Fruit fly (Drosophila melanogaster) whole organism, embryonic: ENCODE measurements around the gene ph-p.

Experiments used
- Awh ChIP-seq: fragments of 200-800 bp; sonication (Bioruptor generic); IDR thresholded peaks from 2 replicates; pipeline ENCODE4, ENCODE4 v1.3.6; 2022; ENCODE audit warnings: missing biosample characterization, missing genetic modification characterization
- CG11247 ChIP-seq: fragments of 200-800 bp; sonication (Bioruptor generic); IDR thresholded peaks from 2 replicates; pipeline ENCODE4 v1.3.6; 2022; ENCODE audit warnings: missing biosample characterization, missing genetic modification characterization
- CG12942 ChIP-seq: fragments of 200-800 bp; sonication (Bioruptor generic); optimal IDR thresholded peaks from 3 replicates; lab custom pipeline; 2016; ENCODE audit warnings: missing biosample characterization, missing genetic modification characterization
- CG13424 ChIP-seq: fragments of 200-800 bp; sonication (Bioruptor generic); optimal IDR thresholded peaks from 2 replicates; lab custom pipeline; 2019; ENCODE audit warnings: missing biosample characterization, mild to moderate bottlenecking, missing genetic modification characterization, moderate library complexity
- CG14014 ChIP-seq: fragments of 200-800 bp; sonication (Bioruptor generic); IDR thresholded peaks from 2 replicates; pipeline ENCODE4 v1.3.6; 2022; ENCODE audit warnings: missing biosample characterization, missing genetic modification characterization
- CG1603 ChIP-seq: fragments of 200-800 bp; sonication (Bioruptor generic); optimal IDR thresholded peaks from 2 replicates; lab custom pipeline; 2019; ENCODE audit warnings: missing biosample characterization, mild to moderate bottlenecking, missing genetic modification characterization, moderate library complexity
- CG16815 ChIP-seq: fragments of 200-800 bp; sonication (Bioruptor generic); optimal IDR thresholded peaks from 3 replicates; lab custom pipeline; 2017; ENCODE audit warnings: missing biosample characterization, mild to moderate bottlenecking, missing genetic modification characterization
- CG17361 ChIP-seq: fragments of 200-800 bp; sonication (Bioruptor generic); IDR thresholded peaks from 3 replicates; pipeline ENCODE4 v1.3.6; 2022; ENCODE audit warnings: missing biosample characterization, missing genetic modification characterization
- CG17385 ChIP-seq: fragments of 200-800 bp; sonication (Bioruptor generic); optimal IDR thresholded peaks from 3 replicates; lab custom pipeline; 2018; ENCODE audit warnings: missing biosample characterization, mild to moderate bottlenecking, missing genetic modification characterization
- CG17568 ChIP-seq: fragments of 200-800 bp; sonication (Bioruptor generic); optimal IDR thresholded peaks from 2 replicates; lab custom pipeline; 2018; ENCODE audit warnings: missing biosample characterization, mild to moderate bottlenecking, missing genetic modification characterization, moderate library complexity
- CG34376 ChIP-seq: fragments of 200-800 bp; sonication (Bioruptor generic); optimal IDR thresholded peaks from 2 replicates; lab custom pipeline; 2018; ENCODE audit warnings: missing biosample characterization, mild to moderate bottlenecking, missing genetic modification characterization
- CG34422 ChIP-seq: fragments of 200-800 bp; sonication (Bioruptor generic); IDR thresholded peaks from 3 replicates; pipeline ENCODE4 v1.3.6; 2022; ENCODE audit warnings: missing biosample characterization, missing genetic modification characterization
- CG4617 ChIP-seq: fragments of 200-800 bp; sonication (Bioruptor generic); optimal IDR thresholded peaks from 3 replicates; lab custom pipeline; 2016; ENCODE audit warnings: missing biosample characterization, missing genetic modification characterization, borderline replicate concordance
- CG4820 ChIP-seq: fragments of 200-800 bp; sonication (Bioruptor generic); optimal IDR thresholded peaks from 3 replicates; lab custom pipeline; 2016; ENCODE audit warnings: missing biosample characterization, missing genetic modification characterization
- CG6175 ChIP-seq: fragments of 200-800 bp; sonication (Bioruptor generic); IDR thresholded peaks from 3 replicates; pipeline ENCODE4 v1.3.6; 2022; ENCODE audit warnings: missing biosample characterization, missing genetic modification characterization
- CG8281 ChIP-seq: fragments of 200-800 bp; sonication (Bioruptor generic); optimal IDR thresholded peaks from 2 replicates; lab custom pipeline; 2018; ENCODE audit warnings: missing biosample characterization, mild to moderate bottlenecking, missing genetic modification characterization, moderate library complexity
- CG9437 ChIP-seq: fragments of 200-800 bp; sonication (Bioruptor generic); optimal IDR thresholded peaks from 2 replicates; lab custom pipeline; 2018; ENCODE audit warnings: missing biosample characterization, mild to moderate bottlenecking, missing genetic modification characterization
- Dref ChIP-seq: fragments of 200-800 bp; sonication (Bioruptor generic); IDR thresholded peaks from 2 replicates; pipeline ENCODE4 v1.3.6; 2022; ENCODE audit warnings: missing biosample characterization, missing genetic modification characterization
- Ets97D ChIP-seq: fragments of 200-800 bp; sonication (Bioruptor generic); optimal IDR thresholded peaks from 3 replicates; lab custom pipeline; 2016; ENCODE audit warnings: missing biosample characterization, missing genetic modification characterization
- Hand ChIP-seq: fragments of 200-800 bp; sonication (Bioruptor generic); optimal IDR thresholded peaks from 2 replicates; lab custom pipeline; 2017; ENCODE audit warnings: mild to moderate bottlenecking, missing biosample characterization, missing genetic modification reagents, missing genetic modification characterization
- Hr39 ChIP-seq: fragments of >200 bp; optimal IDR thresholded peaks from 2 replicates; lab custom pipeline; 2017
- Hr78 ChIP-seq, 2 experiments: fragments of 200-800 bp in 1 of 2; fragments of >200 bp in 1 of 2; sonication (Bioruptor generic) in 1 of 2; optimal IDR thresholded peaks; 2 replicates each; lab custom pipeline; 2017 to 2019; ENCODE audit warnings: missing biosample characterization in 2 of 2, missing genetic modification characterization in 2 of 2, mild to moderate bottlenecking in 1 of 2, moderate library complexity in 1 of 2
- Lim3 ChIP-seq: fragments of 200-800 bp; sonication (Bioruptor generic); IDR thresholded peaks from 2 replicates; pipeline ENCODE4 v1.3.6; 2022; ENCODE audit warnings: missing biosample characterization, missing genetic modification characterization
- MBD-R2 ChIP-seq: fragments of 200-800 bp; sonication (Bioruptor generic); IDR thresholded peaks from 2 replicates; pipeline ENCODE4 v1.3.6; 2022; ENCODE audit warnings: missing biosample characterization, missing genetic modification characterization
- Med ChIP-seq: fragments of 200-800 bp; sonication (Bioruptor generic); peaks from one replicate; lab custom pipeline; 2016; ENCODE audit warnings: missing biosample characterization, missing genetic modification characterization, mild to moderate bottlenecking, inconsistent platforms, moderate library complexity
- Myb ChIP-seq: fragments of 200-800 bp; sonication (Bioruptor generic); optimal IDR thresholded peaks from 2 replicates; lab custom pipeline; 2016; ENCODE audit warnings: missing biosample characterization, missing genetic modification characterization
- Poxn ChIP-seq: fragments of 200-800 bp; sonication (Bioruptor generic); IDR thresholded peaks from 2 replicates; pipeline ENCODE4 v1.3.6; 2022; ENCODE audit warnings: missing biosample characterization, missing genetic modification characterization
- Six4 ChIP-seq: fragments of 200-800 bp; sonication (Bioruptor generic); optimal IDR thresholded peaks from 2 replicates; lab custom pipeline; 2016; ENCODE audit warnings: missing biosample characterization, missing genetic modification characterization
- TFAM ChIP-seq: fragments of 200-800 bp; sonication (Bioruptor generic); optimal IDR thresholded peaks from 2 replicates; lab custom pipeline; 2017; ENCODE audit warnings: missing biosample characterization, missing genetic modification characterization, inconsistent platforms
- Taf1 ChIP-seq: fragments of 200-800 bp; sonication (Bioruptor generic); IDR thresholded peaks from 2 replicates; pipeline ENCODE4 v1.3.6; 2022; ENCODE audit warnings: missing biosample characterization, missing genetic modification characterization
- caup ChIP-seq: fragments of 200-800 bp; sonication (Bioruptor generic); optimal IDR thresholded peaks from 3 replicates; lab custom pipeline; 2017; ENCODE audit warnings: missing biosample characterization, mild to moderate bottlenecking, missing genetic modification characterization, moderate library complexity; ENCODE audit not compliant: severe bottlenecking
- chm ChIP-seq: fragments of 200-800 bp; sonication (Bioruptor generic); IDR thresholded peaks from 2 replicates; pipeline ENCODE4 v1.3.6; 2022; ENCODE audit warnings: missing biosample characterization, missing genetic modification characterization
- dan ChIP-seq: fragments of 200-800 bp; sonication (Bioruptor generic); IDR thresholded peaks from 2 replicates; pipeline ENCODE4 v1.3.6; 2022; ENCODE audit warnings: missing biosample characterization, missing genetic modification characterization
- emc ChIP-seq: fragments of 200-800 bp; sonication (Bioruptor generic); optimal IDR thresholded peaks from 2 replicates; lab custom pipeline; 2016; ENCODE audit warnings: missing biosample characterization, missing genetic modification characterization
- gcm2 ChIP-seq: fragments of 200-800 bp; sonication (Bioruptor generic); optimal IDR thresholded peaks from 2 replicates; lab custom pipeline; 2016; ENCODE audit warnings: missing biosample characterization, missing genetic modification characterization
- gem ChIP-seq: fragments of 200-800 bp; sonication (Bioruptor generic); optimal IDR thresholded peaks from 2 replicates; lab custom pipeline; 2019; ENCODE audit warnings: missing biosample characterization, mild to moderate bottlenecking, missing genetic modification characterization, moderate library complexity
- ham ChIP-seq: fragments of 200-800 bp; sonication (Bioruptor generic); IDR thresholded peaks from 2 replicates; pipeline ENCODE4 v1.3.6; 2022; ENCODE audit warnings: missing biosample characterization, missing genetic modification characterization
- her ChIP-seq: fragments of 200-800 bp; sonication (Bioruptor generic); optimal IDR thresholded peaks from 2 replicates; lab custom pipeline; 2016; ENCODE audit warnings: missing biosample characterization, missing genetic modification characterization
- hth ChIP-seq: fragments of >200 bp; optimal IDR thresholded peaks from 2 replicates; lab custom pipeline; 2017; ENCODE audit warnings: inconsistent platforms
- inv ChIP-seq: fragments of 200-800 bp; sonication (Bioruptor generic); IDR thresholded peaks from 2 replicates; pipeline ENCODE4 v1.3.6; 2022; ENCODE audit warnings: missing biosample characterization, missing genetic modification characterization; ENCODE audit not compliant: partially characterized antibody
- jing ChIP-seq: fragments of 200-800 bp; sonication (Bioruptor generic); optimal IDR thresholded peaks from 2 replicates; lab custom pipeline; 2018; ENCODE audit warnings: missing biosample characterization, mild to moderate bottlenecking, missing genetic modification characterization
- jumu ChIP-seq: fragments of 200-800 bp; sonication (Bioruptor generic); optimal IDR thresholded peaks from 3 replicates; lab custom pipeline; 2016; ENCODE audit warnings: missing biosample characterization, missing genetic modification characterization
- lmd ChIP-seq: fragments of 200-800 bp; sonication (Bioruptor generic); IDR thresholded peaks from 2 replicates; pipeline ENCODE4 v1.3.6; 2022; ENCODE audit warnings: missing biosample characterization, missing genetic modification characterization
- nerfin-2 ChIP-seq: fragments of 200-800 bp; sonication (Bioruptor generic); IDR thresholded peaks from 2 replicates; pipeline ENCODE4 v1.3.6; 2022; ENCODE audit warnings: missing biosample characterization, missing genetic modification characterization; ENCODE audit not compliant: partially characterized antibody
- org-1 ChIP-seq: fragments of 200-800 bp; sonication (Bioruptor generic); optimal IDR thresholded peaks from 2 replicates; lab custom pipeline; 2017; ENCODE audit warnings: missing biosample characterization, missing genetic modification characterization
- pros ChIP-seq: fragments of 200-800 bp; sonication (Bioruptor generic); optimal IDR thresholded peaks from 3 replicates; lab custom pipeline; 2019; ENCODE audit warnings: missing biosample characterization, mild to moderate bottlenecking, missing genetic modification characterization, moderate library complexity
- rib ChIP-seq: fragments of 200-800 bp; sonication (Bioruptor generic); IDR thresholded peaks from 2 replicates; pipeline ENCODE4 v1.3.6; 2022; ENCODE audit warnings: missing biosample characterization, missing genetic modification characterization
- sens ChIP-seq: fragments of 200-800 bp; sonication (Bioruptor generic); peaks from one replicate; lab custom pipeline; 2016; ENCODE audit warnings: missing biosample characterization, missing genetic modification characterization
- stc ChIP-seq: fragments of 200-800 bp; sonication (Bioruptor generic); IDR thresholded peaks from 2 replicates; pipeline ENCODE4 v1.3.6; 2022; ENCODE audit warnings: missing biosample characterization, missing genetic modification characterization
- tap ChIP-seq: fragments of 200-800 bp; optimal IDR thresholded peaks from 3 replicates; lab custom pipeline; 2019; ENCODE audit warnings: missing biosample characterization, mild to moderate bottlenecking, missing genetic modification characterization, moderate library complexity
- tll ChIP-seq, 2 experiments: fragments of 200-800 bp in 1 of 2; fragments of >200 bp in 1 of 2; sonication (Bioruptor generic) in 1 of 2; optimal IDR thresholded peaks; 2 replicates each; lab custom pipeline; 2017 to 2019; ENCODE audit warnings: missing biosample characterization in 2 of 2, missing genetic modification characterization in 2 of 2, mild to moderate bottlenecking in 1 of 2, moderate library complexity in 1 of 2
- vnd ChIP-seq: fragments of 200-800 bp; sonication (Bioruptor generic); IDR thresholded peaks from 3 replicates; pipeline ENCODE4 v1.3.6; 2022; ENCODE audit warnings: missing biosample characterization, missing genetic modification characterization; ENCODE audit not compliant: partially characterized antibody
- vvl ChIP-seq: fragments of 200-800 bp; sonication (Bioruptor generic); IDR thresholded peaks from 2 replicates; pipeline ENCODE4 v1.3.6; 2022; ENCODE audit warnings: missing biosample characterization, missing genetic modification characterization

Gene ph-p

DNA sequence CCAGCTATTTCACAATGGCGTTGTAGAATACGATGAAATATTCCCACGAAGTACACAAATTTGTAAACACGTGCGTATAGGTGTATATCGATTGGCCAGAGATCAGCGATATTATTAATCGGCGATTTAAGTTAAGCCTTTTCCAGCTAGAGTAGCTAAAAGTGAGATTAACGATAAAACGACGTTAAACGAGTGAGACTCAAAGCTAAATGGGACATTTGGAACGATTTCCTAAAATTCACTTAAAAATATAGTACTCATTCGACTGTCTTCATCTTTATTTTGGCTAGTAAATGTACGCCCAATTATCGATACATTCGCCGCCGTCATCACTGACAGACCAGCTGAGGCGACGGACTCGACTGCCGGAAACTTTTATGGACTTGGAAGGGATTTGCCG, 46.4 kb upstream of the ph-p start, which contains the start of the genes Nmd3 and CG17776 (continued):
- no peak for TF ChIP-seq Awh (GFP tag; lab: Robert Waterston, UW)
- TF ChIP-seq CG34376 (GFP tag; lab: Kevin White, UChicago) = peak; percentile 1
- TF ChIP-seq CG17361 (GFP tag; lab: Robert Waterston, UW) = no peak
- TF ChIP-seq hth (lab: Kevin White, UChicago) = no peak
- TF ChIP-seq gcm2 (GFP tag; lab: Kevin White, UChicago) = no peak
- no peak for TF ChIP-seq CG17385
- no peak for TF ChIP-seq CG6175
- no peak for TF ChIP-seq ham (GFP tag; lab: Robert Waterston, UW)
- no peak for TF ChIP-seq Taf1 (GFP tag; lab: Robert Waterston, UW)
- no peak for TF ChIP-seq CG16815 (GFP tag; lab: Kevin White, UChicago)
- TF ChIP-seq Hr39 (lab: Kevin White, UChicago) = no peak
- no peak for TF ChIP-seq Lim3
- no peak for TF ChIP-seq CG34422 (GFP tag; lab: Robert Waterston, UW)
- no peak for TF ChIP-seq CG17568 (GFP tag; lab: Kevin White, UChicago)
- TF ChIP-seq org-1 (GFP tag; lab: Kevin White, UChicago) = no peak
- peak; percentile 51 for TF ChIP-seq inv (GFP tag; lab: Robert Waterston, UW)
- TF ChIP-seq jing = no peak
- TF ChIP-seq CG4820 = no peak
- no peak for TF ChIP-seq her
- TF ChIP-seq CG9437 (GFP tag; lab: Kevin White, UChicago) = no peak
- TF ChIP-seq CG8281 = no peak
- peak; percentile 15 for TF ChIP-seq Myb
- TF ChIP-seq rib (GFP tag; lab: Robert Waterston, UW) = no peak
- TF ChIP-seq CG1603 = peak; percentile 58
- TF ChIP-seq vvl (GFP tag; lab: Robert Waterston, UW) = no peak
- peak; percentile 82 for TF ChIP-seq nerfin-2
- TF ChIP-seq chm (GFP tag; lab: Robert Waterston, UW) = no peak
- TF ChIP-seq pros = no peak
- TF ChIP-seq tll (GFP tag; optimal IDR thresholded peaks at IDR 0.05; lab: Kevin White, UChicago) = no peak
- TF ChIP-seq Med (GFP tag; lab: Kevin White, UChicago) = peak; percentile 71
- TF ChIP-seq Hand (GFP tag; lab: Kevin White, UChicago) = no peak
- no peak for TF ChIP-seq caup (GFP tag; lab: Kevin White, UChicago)
- no peak for TF ChIP-seq gem (tag; lab: Kevin White, UChicago)
- peak; percentile 5 for TF ChIP-seq CG13424
- TF ChIP-seq vnd (GFP tag; lab: Robert Waterston, UW) = peak; percentile 83
- peak; percentile 72; the same call in 1 of the 2 replicates for TF ChIP-seq MBD-R2
- no peak for TF ChIP-seq CG14014 (GFP tag; lab: Robert Waterston, UW)
- no peak for TF ChIP-seq Poxn
- TF ChIP-seq jumu (GFP tag; lab: Kevin White, UChicago) = no peak
- TF ChIP-seq lmd (GFP tag; lab: Robert Waterston, UW) = no peak
- TF ChIP-seq dan (GFP tag; lab: Robert Waterston, UW) = no peak
- TF ChIP-seq stc (GFP tag; lab: Robert Waterston, UW) = no peak
- no peak for TF ChIP-seq Hr78 (GFP tag; optimal IDR thresholded peaks at IDR 0.05; lab: Kevin White, UChicago)
- TF ChIP-seq Ets97D = peak; percentile 38
- TF ChIP-seq emc = no peak
- no peak for TF ChIP-seq Six4
- peak; percentile 26 for TF ChIP-seq CG4617
- TF ChIP-seq CG12942 (GFP tag; lab: Kevin White, UChicago) = no peak
- TF ChIP-seq Dref (GFP tag; lab: Robert Waterston, UW) = peak; percentile 73
- no peak for TF ChIP-seq CG11247 (GFP tag; lab: Robert Waterston, UW)
- no peak for TF ChIP-seq tap (tag; lab: Kevin White, UChicago)
- peak; percentile 50 for TF ChIP-seq sens (GFP tag; lab: Kevin White, UChicago)
- no peak for TF ChIP-seq TFAM (GFP tag; lab: Kevin White, UChicago)
